Fruit fly (Drosophila melanogaster): Measurements from ENCODE around the gene Nemp.
A peak's percentile ranks its signal among the peaks of the same experiment; 100 is the strongest.

The Nemp gene

DNA sequence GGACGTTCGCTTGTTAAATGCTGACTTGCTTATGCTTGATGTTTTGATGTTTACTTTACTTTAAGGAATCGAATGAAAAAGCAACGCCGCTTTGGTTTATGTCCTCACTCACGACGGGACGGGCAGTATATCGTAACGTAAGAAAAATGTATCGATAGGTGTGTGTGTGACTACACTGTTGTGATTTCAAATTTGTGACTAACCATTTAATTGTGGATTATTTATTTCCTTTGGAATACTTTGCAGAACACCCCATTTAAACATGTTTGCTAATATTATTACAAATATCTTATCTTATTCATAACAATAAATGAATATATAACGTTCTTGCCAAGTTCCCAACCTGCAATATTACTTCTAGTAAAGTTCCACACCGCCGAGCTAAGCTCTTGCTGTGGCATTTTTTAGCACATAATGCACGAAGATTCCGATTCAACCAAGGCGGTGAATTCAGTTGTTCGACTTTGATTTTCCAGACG is at the start of gene Nemp, which contains the start of gene r (continued):
- TF ChIP-seq knrl (GFP tag; IDR thresholded peaks at IDR 0.05; ENCODE audit: partially characterized antibody) = peak; percentile 78
- TF ChIP-seq slbo (GFP tag; IDR thresholded peaks at IDR 0.05) = no peak
- TF ChIP-seq zfh1 (GFP tag; IDR thresholded peaks at IDR 0.05) = no peak
- no peak for TF ChIP-seq tio (GFP tag; optimal IDR thresholded peaks at IDR 0.05)
- TF ChIP-seq Lim3 (GFP tag; IDR thresholded peaks at IDR 0.05) = no peak
- no peak for TF ChIP-seq ATbp (GFP tag; optimal IDR thresholded peaks at IDR 0.05)
- TF ChIP-seq pho (GFP tag; optimal IDR thresholded peaks at IDR 0.05) = no peak
- TF ChIP-seq p53 (GFP tag; optimal IDR thresholded peaks at IDR 0.05) = peak; percentile 72
- peak; percentile 24 for TF ChIP-seq CG11504 (tag; optimal IDR thresholded peaks at IDR 0.05)
- TF ChIP-seq CoRest (tag; optimal IDR thresholded peaks at IDR 0.05) = peak; percentile 38
- no peak for TF ChIP-seq CG9876 (GFP tag; optimal IDR thresholded peaks at IDR 0.05)
- no peak for TF ChIP-seq C15 (GFP tag; IDR thresholded peaks at IDR 0.05)
- TF ChIP-seq psq (GFP tag; optimal IDR thresholded peaks at IDR 0.05) = no peak
- no peak for TF ChIP-seq Ravus (GFP tag; IDR thresholded peaks at IDR 0.05)
- TF ChIP-seq CG12219 (GFP tag; optimal IDR thresholded peaks at IDR 0.05) = no peak
- no peak for TF ChIP-seq yki (optimal IDR thresholded peaks at IDR 0.05)
- TF ChIP-seq fd3F (GFP tag; optimal IDR thresholded peaks at IDR 0.05) = no peak
- no peak for TF ChIP-seq Atf-2 (GFP tag; optimal IDR thresholded peaks at IDR 0.05)
- TF ChIP-seq CG4707 (GFP tag; optimal IDR thresholded peaks at IDR 0.05) = no peak
- TF ChIP-seq CG10543 (GFP tag; optimal IDR thresholded peaks at IDR 0.05) = no peak
- no peak for TF ChIP-seq jing (GFP tag; optimal IDR thresholded peaks at IDR 0.05)
- TF ChIP-seq oc (tag; optimal IDR thresholded peaks at IDR 0.05) = no peak
- no peak for TF ChIP-seq CG6175 (GFP tag; IDR thresholded peaks at IDR 0.05)
- TF ChIP-seq kay (GFP tag; optimal IDR thresholded peaks at IDR 0.05) = no peak
- peak; percentile 49; the same call in 1 of the 3 replicates for TF ChIP-seq CG14860 (GFP tag; IDR thresholded peaks at IDR 0.05; ENCODE audit: partially characterized antibody)
- TF ChIP-seq amos (GFP tag; IDR thresholded peaks at IDR 0.05; ENCODE audit: partially characterized antibody) = peak; percentile 71
- no peak for TF ChIP-seq dmrt99B (tag; optimal IDR thresholded peaks at IDR 0.05)
- 0 out of 3 replicates have a peak, but pooled peaks have one; percentile 12 for TF ChIP-seq row (GFP tag; IDR thresholded peaks at IDR 0.05)
- TF ChIP-seq ken (GFP tag; IDR thresholded peaks at IDR 0.05) = no peak
- no peak for TF ChIP-seq fd64A (GFP tag; optimal IDR thresholded peaks at IDR 0.05)
- TF ChIP-seq Hmx (GFP tag; optimal IDR thresholded peaks at IDR 0.05) = no peak
- TF ChIP-seq corto (GFP tag; optimal IDR thresholded peaks at IDR 0.05) = no peak
- TF ChIP-seq hkb (optimal IDR thresholded peaks at IDR 0.05) = peak; percentile 57
- no peak for TF ChIP-seq hkb (GFP tag; IDR thresholded peaks at IDR 0.05)
- no peak for TF ChIP-seq rib (GFP tag; IDR thresholded peaks at IDR 0.05)
- no peak for TF ChIP-seq Dip2 (GFP tag; IDR thresholded peaks at IDR 0.05)
- no peak for TF ChIP-seq sim (GFP tag; IDR thresholded peaks at IDR 0.05)
- TF ChIP-seq ase (GFP tag; IDR thresholded peaks at IDR 0.05) = no peak
- no peak for TF ChIP-seq z (GFP tag; IDR thresholded peaks at IDR 0.05)
- TF ChIP-seq CG8944 (GFP tag; optimal IDR thresholded peaks at IDR 0.05) = no peak
- TF ChIP-seq trem (tag; optimal IDR thresholded peaks at IDR 0.05) = peak; percentile 24
- no peak for TF ChIP-seq lmd (GFP tag; IDR thresholded peaks at IDR 0.05)
- no peak for TF ChIP-seq h (optimal IDR thresholded peaks at IDR 0.05)
- no peak for TF ChIP-seq CG7839 (tag; optimal IDR thresholded peaks at IDR 0.05)
- no peak for TF ChIP-seq CG6272 (GFP tag; IDR thresholded peaks at IDR 0.05)
- no peak for TF ChIP-seq CG1233 (GFP tag; optimal IDR thresholded peaks at IDR 0.05)
- TF ChIP-seq CG3847 (GFP tag; IDR thresholded peaks at IDR 0.05) = no peak
- no peak for TF ChIP-seq Max (GFP tag; optimal IDR thresholded peaks at IDR 0.05)
- TF ChIP-seq slou (GFP tag; optimal IDR thresholded peaks at IDR 0.05) = no peak
- peak; percentile 74 for TF ChIP-seq CG13287 (GFP tag; IDR thresholded peaks at IDR 0.05; ENCODE audit: partially characterized antibody)
- TF ChIP-seq Oaz (GFP tag; IDR thresholded peaks at IDR 0.05) = no peak
- no peak for TF ChIP-seq prd (optimal IDR thresholded peaks at IDR 0.05)
- TF ChIP-seq prd (GFP tag; IDR thresholded peaks at IDR 0.05) = no peak
- TF ChIP-seq CG32532 (GFP tag; IDR thresholded peaks at IDR 0.05) = no peak

Data from whole organism, embryonic.